Worm (Caenorhabditis elegans): ENCODE measurements around the gene nprl-3.

ce11 chrIV:8312105-8312504 lies 14.8 kb downstream of the nprl-3 start:
- TF ChIP-seq flt-1 (GFP tag; IDR thresholded peaks at IDR 0.05) (no peak), cog-1 (tag; optimal IDR thresholded peaks at IDR 0.05) (no peak), klf-2 (GFP tag; conservative IDR thresholded peaks at IDR 0.05) (no peak), tab-1 (GFP tag; IDR thresholded peaks at IDR 0.05) (no peak), ztf-29 (GFP tag; IDR thresholded peaks at IDR 0.05) (no peak), T22C8.4 (GFP tag; IDR thresholded peaks at IDR 0.05) (no peak), med-1 (GFP tag; optimal IDR thresholded peaks at IDR 0.05; ENCODE audit: insufficient read depth) (no peak), ztf-23 (GFP tag; IDR thresholded peaks at IDR 0.05) (no peak), ref-1 (GFP tag; conservative IDR thresholded peaks at IDR 0.05) (no peak)
